Fruit fly (Drosophila melanogaster) whole organism, pupa: ENCODE data around the gene CG15742.

Experiments used
- CG10348 ChIP-seq: fragments of 200-800 bp; sonication (Bioruptor generic); IDR thresholded peaks from 2 replicates; pipeline ENCODE4 v1.3.6; 2022; ENCODE audit warnings: missing biosample characterization, missing genetic modification characterization
- CG12605 ChIP-seq: fragments of 200-800 bp; sonication (Bioruptor generic); IDR thresholded peaks from 2 replicates; pipeline ENCODE4 v1.3.6; 2022; ENCODE audit warnings: missing biosample characterization, missing genetic modification characterization
- CG14655 ChIP-seq: fragments of 200-800 bp; sonication (Bioruptor generic); optimal IDR thresholded peaks from 3 replicates; lab custom pipeline; 2017; ENCODE audit warnings: mild to moderate bottlenecking, missing biosample characterization, missing genetic modification reagents, missing genetic modification characterization
- CG8159 ChIP-seq: fragments of 200-800 bp; sonication (Bioruptor generic); optimal IDR thresholded peaks from 3 replicates; lab custom pipeline; 2018; ENCODE audit warnings: missing biosample characterization, mild to moderate bottlenecking, missing genetic modification characterization, moderate library complexity
- D1 ChIP-seq: fragments of 200-800 bp; sonication (Bioruptor generic); optimal IDR thresholded peaks from 2 replicates; lab custom pipeline; 2018; ENCODE audit warnings: missing biosample characterization, mild to moderate bottlenecking, missing genetic modification characterization, moderate library complexity
- fd96Ca ChIP-seq: fragments of 200-800 bp; sonication (Bioruptor generic); IDR thresholded peaks from 3 replicates; pipeline ENCODE4 v1.3.6; 2022; ENCODE audit warnings: missing biosample characterization, missing genetic modification characterization

DNA sequence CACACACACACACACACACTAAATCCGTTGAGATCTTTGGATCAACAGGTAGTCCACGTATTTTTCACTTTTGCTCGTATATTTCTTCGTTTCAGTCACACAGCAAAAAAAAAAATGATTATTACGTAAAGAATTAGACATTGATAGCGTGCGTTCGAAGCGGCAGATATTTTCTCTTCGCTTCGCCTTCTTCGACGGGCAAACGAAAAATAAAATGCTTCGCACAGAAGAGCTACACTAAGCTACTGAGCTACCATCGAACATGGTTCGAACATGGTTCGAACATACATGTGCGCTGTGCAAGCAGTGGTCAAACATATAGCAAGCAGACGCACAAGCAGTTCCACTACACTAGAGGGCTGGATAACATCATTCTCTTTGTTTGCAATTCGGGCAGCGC is 1.3 kb downstream of the CG15742 start:
- TF ChIP-seq fd96Ca (no peak), CG10348 (GFP tag; lab: Robert Waterston, UW) (no peak), CG14655 (GFP tag; lab: Kevin White, UChicago) (no peak), D1 (tag; lab: Kevin White, UChicago) (no peak), CG12605 (GFP tag; lab: Robert Waterston, UW) (peak; percentile 53), CG8159 (tag; lab: Kevin White, UChicago) (no peak)
